Fruit fly (Drosophila melanogaster): ENCODE measurements around the gene Cbl.

The Cbl gene

DNA sequence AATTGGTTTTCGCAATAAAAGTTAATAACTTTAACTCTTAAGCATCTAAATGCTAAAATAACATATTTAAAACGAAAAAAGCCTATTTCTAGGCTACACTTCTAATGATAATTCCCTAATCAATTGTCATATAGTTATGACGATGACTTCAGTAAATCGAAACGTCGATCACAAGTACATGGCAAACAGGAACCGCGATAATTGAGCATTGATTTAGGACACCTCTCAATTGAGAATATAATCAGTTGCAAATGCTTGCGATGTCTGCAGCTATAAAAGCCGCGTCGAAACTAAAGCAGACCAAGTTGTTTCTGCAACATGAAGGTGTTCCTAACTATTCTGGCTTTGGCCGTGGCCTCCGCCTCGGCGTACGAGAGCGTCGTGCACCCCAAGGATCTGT is 33.5 kb upstream of the Cbl start, which contains the start of gene Jon66Ci:
TSS of gene Jon66Ci (plus strand) at position 301 of the 400 bp plus-strand sequence.
- no peak for TF ChIP-seq HLH106 (tag; optimal IDR thresholded peaks at IDR 0.05)
- no peak for TF ChIP-seq Jra (GFP tag; optimal IDR thresholded peaks at IDR 0.05)
- TF ChIP-seq GATAd (GFP tag; optimal IDR thresholded peaks at IDR 0.05) = no peak
- no peak for TF ChIP-seq foxo (GFP tag; optimal IDR thresholded peaks at IDR 0.05)
- no peak for TF ChIP-seq Hnf4 (GFP tag; optimal IDR thresholded peaks at IDR 0.05)
- no peak for TF ChIP-seq CG32264 (GFP tag; optimal IDR thresholded peaks at IDR 0.05)
- no peak for TF ChIP-seq br (GFP tag; optimal IDR thresholded peaks at IDR 0.05)
- TF ChIP-seq usp (GFP tag; optimal IDR thresholded peaks at IDR 0.05) = no peak
- no peak for TF ChIP-seq Sp1 (GFP tag; optimal IDR thresholded peaks at IDR 0.05)
- TF ChIP-seq OdsH (GFP tag; optimal IDR thresholded peaks at IDR 0.05) = no peak
- no peak for TF ChIP-seq Dfd (GFP tag; optimal IDR thresholded peaks at IDR 0.05)
- TF ChIP-seq N (GFP tag; optimal IDR thresholded peaks at IDR 0.05) = no peak
- TF ChIP-seq rgr (GFP tag; optimal IDR thresholded peaks at IDR 0.05) = no peak
- TF ChIP-seq CrebA (GFP tag; optimal IDR thresholded peaks at IDR 0.05; ENCODE audit: borderline replicate concordance) = no peak
- TF ChIP-seq CG9705 (GFP tag; optimal IDR thresholded peaks at IDR 0.05) = no peak
- no peak for TF ChIP-seq ey (GFP tag; optimal IDR thresholded peaks at IDR 0.05)
- TF ChIP-seq Hr83 (GFP tag; optimal IDR thresholded peaks at IDR 0.05; ENCODE audit: poor library complexity, severe bottlenecking) = no peak
- no peak for TF ChIP-seq dsf (GFP tag; optimal IDR thresholded peaks at IDR 0.05; ENCODE audit: borderline replicate concordance)
- TF ChIP-seq Mio (GFP tag; optimal IDR thresholded peaks at IDR 0.05) = no peak

DNA sequence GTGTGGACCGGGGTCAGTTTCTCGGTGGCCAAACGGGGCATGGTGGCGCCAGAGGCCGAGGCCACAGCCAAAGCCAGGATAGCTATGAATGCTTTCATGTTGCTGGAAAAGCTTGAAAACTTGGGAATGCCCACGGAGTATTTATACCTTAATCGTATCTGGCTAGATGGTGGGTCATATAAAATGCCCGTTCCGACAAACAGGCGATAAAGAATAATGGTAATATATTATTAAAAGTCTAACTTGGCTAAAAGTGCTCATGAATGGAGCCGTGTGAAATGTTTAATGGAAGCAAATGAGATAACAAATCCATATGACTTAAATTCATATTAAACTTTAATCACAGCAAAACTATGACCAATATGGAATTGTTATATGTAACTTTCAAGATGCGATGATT is 31.2 kb upstream of the Cbl start, which contains the start of gene Jon66Cii:
TSS of gene Jon66Cii (minus strand) at position 101 of the 400 bp plus-strand sequence.
- no peak for TF ChIP-seq dsf (GFP tag; optimal IDR thresholded peaks at IDR 0.05; ENCODE audit: borderline replicate concordance)
- TF ChIP-seq lola (GFP tag; optimal IDR thresholded peaks at IDR 0.05) = no peak
- TF ChIP-seq Abd-B (GFP tag; optimal IDR thresholded peaks at IDR 0.05) = no peak
- no peak for TF ChIP-seq Vsx2 (GFP tag; optimal IDR thresholded peaks at IDR 0.05; ENCODE audit: partially characterized antibody)
- no peak for TF ChIP-seq Hr83 (GFP tag; optimal IDR thresholded peaks at IDR 0.05; ENCODE audit: poor library complexity, severe bottlenecking)
- TF ChIP-seq Jra (GFP tag; optimal IDR thresholded peaks at IDR 0.05) = no peak
- no peak for TF ChIP-seq usp (GFP tag; optimal IDR thresholded peaks at IDR 0.05)
- TF ChIP-seq pan (optimal IDR thresholded peaks at IDR 0.05) = no peak
- TF ChIP-seq h (GFP tag; optimal IDR thresholded peaks at IDR 0.05) = no peak

DNA sequence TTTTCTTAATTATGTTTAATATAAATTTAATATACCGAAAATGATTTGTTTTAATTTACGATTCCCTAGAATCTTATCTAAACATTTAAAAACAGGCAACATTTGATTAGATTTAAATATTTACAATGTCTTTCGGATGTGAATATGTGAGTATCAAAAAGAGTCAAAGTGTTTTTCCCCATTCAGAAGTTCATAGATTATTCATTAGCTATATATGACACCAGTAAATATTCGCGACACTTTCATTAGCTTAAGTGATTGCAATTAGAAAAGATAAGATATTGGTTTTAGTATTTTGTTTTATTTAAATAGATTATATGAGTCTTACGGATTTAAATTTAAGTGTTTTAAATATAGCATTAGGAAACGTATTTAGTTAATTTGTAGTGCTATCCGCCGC is 30.6 kb upstream of the Cbl start:
- TF ChIP-seq Rel (GFP tag; optimal IDR thresholded peaks at IDR 0.05) = no peak
- TF ChIP-seq Rel (tag; optimal IDR thresholded peaks at IDR 0.05) = peak; percentile 86
- TF ChIP-seq rgr (GFP tag; optimal IDR thresholded peaks at IDR 0.05) = no peak
- no peak for TF ChIP-seq lola (GFP tag; optimal IDR thresholded peaks at IDR 0.05)

DNA sequence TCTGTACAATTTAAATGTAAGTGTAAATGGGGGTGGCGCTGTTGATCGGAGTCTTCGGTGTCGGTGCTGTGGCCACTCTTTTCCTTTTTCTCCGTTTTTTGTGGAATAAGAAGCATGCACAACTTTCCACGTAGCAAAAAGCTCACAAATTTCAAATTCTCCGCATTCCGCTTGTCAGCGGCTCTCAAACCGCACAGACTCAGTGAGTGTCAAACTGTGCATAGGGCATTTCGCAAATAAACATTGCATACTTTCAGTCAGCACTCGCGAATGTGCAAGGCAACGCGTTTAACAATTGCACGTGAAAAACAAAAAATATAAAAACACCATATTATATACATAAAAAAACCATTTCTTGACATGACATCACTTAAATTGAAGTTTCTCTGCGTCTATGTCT is 29.8 kb upstream of the Cbl start:
- no peak for TF ChIP-seq Dfd (GFP tag; optimal IDR thresholded peaks at IDR 0.05)
- TF ChIP-seq Hr78 (GFP tag; optimal IDR thresholded peaks at IDR 0.05) = no peak
- no peak for TF ChIP-seq lola (GFP tag; optimal IDR thresholded peaks at IDR 0.05)
- TF ChIP-seq sage (GFP tag; optimal IDR thresholded peaks at IDR 0.05) = no peak
- no peak for TF ChIP-seq foxo (GFP tag; optimal IDR thresholded peaks at IDR 0.05)
- no peak for TF ChIP-seq OdsH (GFP tag; optimal IDR thresholded peaks at IDR 0.05)
- TF ChIP-seq fru (GFP tag; optimal IDR thresholded peaks at IDR 0.05) = no peak
- TF ChIP-seq rgr (GFP tag; optimal IDR thresholded peaks at IDR 0.05) = peak; percentile 1
- peak; percentile 91 for TF ChIP-seq Myc (optimal IDR thresholded peaks at IDR 0.05)

DNA sequence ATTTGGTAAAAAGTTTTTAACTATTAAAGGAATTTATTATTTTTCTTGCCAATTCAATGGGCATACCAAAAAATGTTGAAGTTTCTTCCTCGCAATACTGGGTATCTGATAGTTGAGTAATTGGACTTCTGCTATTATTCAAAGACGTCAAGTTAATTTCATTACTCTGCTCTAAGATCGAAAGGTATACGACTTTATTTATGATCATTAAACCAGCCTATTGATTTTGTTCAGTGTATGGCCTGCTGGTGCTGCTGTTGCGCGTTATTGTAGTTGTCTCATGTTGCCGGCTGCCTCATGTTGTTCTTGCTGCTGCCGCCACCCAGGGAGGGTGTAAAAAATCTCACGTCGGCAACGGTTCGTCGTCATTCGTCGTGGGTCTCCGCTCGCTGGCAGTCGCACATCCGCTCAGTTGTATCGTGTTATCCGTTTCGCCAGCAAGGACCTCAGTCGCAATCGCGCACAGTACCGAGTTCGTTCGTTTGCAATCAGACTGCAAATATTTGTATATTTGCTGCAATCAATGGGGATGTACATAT is 29.1 kb upstream of the Cbl start, which contains the start of gene CG7120:
TSS of gene CG7120 (plus strand) at position 371 of the 539 bp plus-strand sequence.
- TF ChIP-seq N (GFP tag; optimal IDR thresholded peaks at IDR 0.05) (no peak), HLH106 (tag; optimal IDR thresholded peaks at IDR 0.05) (peak; percentile 57), foxo (GFP tag; optimal IDR thresholded peaks at IDR 0.05) (peak in 1 of 2 experiments; percentile 51), h (GFP tag; optimal IDR thresholded peaks at IDR 0.05) (peak; percentile 57), lola (GFP tag; optimal IDR thresholded peaks at IDR 0.05) (no peak), rgr (GFP tag; optimal IDR thresholded peaks at IDR 0.05) (no peak), usp (GFP tag; optimal IDR thresholded peaks at IDR 0.05) (no peak), tai (GFP tag; optimal IDR thresholded peaks at IDR 0.05) (no peak), br (GFP tag; optimal IDR thresholded peaks at IDR 0.05) (no peak), Myc (optimal IDR thresholded peaks at IDR 0.05) (no peak), pan (optimal IDR thresholded peaks at IDR 0.05) (no peak), fru (GFP tag; optimal IDR thresholded peaks at IDR 0.05) (peak; percentile 51), Hr78 (GFP tag; optimal IDR thresholded peaks at IDR 0.05) (no peak), sv (GFP tag; optimal IDR thresholded peaks at IDR 0.05) (no peak), Hnf4 (GFP tag; optimal IDR thresholded peaks at IDR 0.05) (no peak), psq (GFP tag; optimal IDR thresholded peaks at IDR 0.05) (no peak)
